Worm (Caenorhabditis elegans): ENCODE measurements around the gene fbxa-51.

ce11 chrIII:919322-919721 is 42.7 kb upstream of the fbxa-51 start, which contains the start of gene F23H11.7:
- no peak for TF ChIP-seq ztf-11 (tag; optimal IDR thresholded peaks at IDR 0.05)
- TF ChIP-seq lin-13 (tag; optimal IDR thresholded peaks at IDR 0.05) = no peak
- no peak for TF ChIP-seq nhr-237 (tag; optimal IDR thresholded peaks at IDR 0.05)
- TF ChIP-seq unc-62 (GFP tag; optimal IDR thresholded peaks at IDR 0.05) = no peak
- no peak for TF ChIP-seq nhr-76 (tag; optimal IDR thresholded peaks at IDR 0.05)
- no peak for TF ChIP-seq lsy-2 (tag; optimal IDR thresholded peaks at IDR 0.05)
- no peak for TF ChIP-seq ceh-83 (GFP tag; optimal IDR thresholded peaks at IDR 0.05)
- TF ChIP-seq nhr-28 (tag; optimal IDR thresholded peaks at IDR 0.05) = no peak
